Worm (Caenorhabditis elegans): ENCODE results near the gene pab-2.

DNA sequence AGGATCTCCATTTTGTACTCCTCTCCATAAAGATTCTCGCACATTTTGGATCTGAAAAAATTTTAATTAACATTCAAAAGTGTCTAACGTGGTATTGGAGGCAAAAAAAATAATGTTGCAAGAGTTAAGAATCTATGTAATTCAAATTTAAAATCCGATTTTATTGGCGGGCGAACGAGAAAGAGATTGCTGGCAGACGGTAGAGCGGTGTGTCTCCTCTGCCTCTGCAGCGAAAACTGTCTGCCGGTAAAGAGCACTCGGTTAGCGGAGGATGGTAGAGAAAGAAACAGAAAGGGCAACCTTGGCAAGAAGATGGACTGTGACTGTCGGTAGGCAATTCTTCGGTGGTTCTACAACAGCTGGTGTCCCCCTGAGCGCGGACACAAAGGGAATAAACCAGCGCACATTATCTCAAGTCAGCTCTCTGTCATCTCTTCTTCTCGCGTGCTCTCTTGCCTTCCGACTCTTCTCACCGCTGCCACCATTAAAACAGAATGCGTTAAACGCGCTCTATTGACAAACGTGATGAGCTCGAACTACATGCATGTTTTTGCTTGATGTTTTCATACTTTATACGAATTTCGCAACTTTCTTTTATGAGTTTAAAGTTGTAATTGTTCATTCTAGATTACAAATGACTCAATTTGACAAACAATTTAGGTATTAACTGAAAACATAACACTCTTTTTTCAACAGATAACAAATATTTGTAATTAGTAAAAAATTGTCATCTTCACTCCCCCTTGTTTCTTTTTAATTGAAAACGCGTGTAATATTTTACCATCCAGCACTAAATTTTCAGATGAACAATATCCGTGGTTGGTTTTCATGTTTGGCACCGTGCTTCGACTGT is 8.1 kb downstream of the pab-2 start, which contains the start of the genes cdk-4 and F18H3.1:
- no peak for TF ChIP-seq unc-130 (GFP tag; optimal IDR thresholded peaks at IDR 0.05)
- TF ChIP-seq ama-1 (optimal IDR thresholded peaks at IDR 0.05), result no peak
- TF ChIP-seq ces-1 (GFP tag; optimal IDR thresholded peaks at IDR 0.05), result no peak
- TF ChIP-seq mdl-1 (tag; optimal IDR thresholded peaks at IDR 0.05), result peak in 1 of 2 experiments; percentile 13
- TF ChIP-seq ZK546.5 (tag; optimal IDR thresholded peaks at IDR 0.05), result no peak
